Worm (Caenorhabditis elegans) whole organism, young adult: ENCODE results near the gene ZK792.7.

Experiments used
- B0261.1 ChIP-seq: sonication (generic microtip); optimal IDR thresholded peaks from 2 replicates; lab custom pipeline; 2016; ENCODE audit warnings: mild to moderate bottlenecking, missing genetic modification characterization, moderate library complexity, missing compliant biosample characterization
- B0336.3 ChIP-seq: fragments of 200-800 bp; sonication (Bioruptor generic); IDR thresholded peaks from 2 replicates; pipeline ENCODE4 v1.3.6; 2022; ENCODE audit warnings: missing genetic modification characterization, missing compliant biosample characterization
- F33H1.4 ChIP-seq: fragments of 200-800 bp; sonication (Bioruptor generic); IDR thresholded peaks from 2 replicates; pipeline ENCODE4 v1.3.6; 2022; ENCODE audit warnings: missing genetic modification reagents, missing genetic modification characterization, missing compliant biosample characterization
- F52B5.7 ChIP-seq: sonication (generic microtip); optimal IDR thresholded peaks from 2 replicates; lab custom pipeline; 2016; ENCODE audit warnings: mild to moderate bottlenecking, missing genetic modification characterization, missing compliant biosample characterization
- T26A5.8 ChIP-seq: sonication (generic microtip); optimal IDR thresholded peaks from 2 replicates; lab custom pipeline; 2016; ENCODE audit warnings: missing genetic modification characterization, missing compliant biosample characterization
- Y67H2A.10 ChIP-seq: fragments of 200-800 bp; sonication (Bioruptor generic); conservative IDR thresholded peaks from 2 replicates; pipeline ENCODE4 v1.3.6; 2022; ENCODE audit warnings: missing genetic modification reagents, missing genetic modification characterization, missing compliant biosample characterization
- Y79H2A.3 ChIP-seq: fragments of 200-800 bp; sonication (Bioruptor generic); conservative IDR thresholded peaks from 2 replicates; pipeline ENCODE4 v1.3.6; 2022; ENCODE audit warnings: missing genetic modification reagents, missing genetic modification characterization, missing compliant biosample characterization
- ZK185.1 ChIP-seq: sonication (generic microtip); optimal IDR thresholded peaks from 2 replicates; lab custom pipeline; 2016; ENCODE audit warnings: mild to moderate bottlenecking, missing genetic modification characterization, missing compliant biosample characterization; ENCODE audit not compliant: poor library complexity, severe bottlenecking
- akir-1 ChIP-seq: fragments of 200-800 bp; sonication (Bioruptor generic); optimal IDR thresholded peaks from 2 replicates; lab custom pipeline; 2018; ENCODE audit warnings: mild to moderate bottlenecking, missing genetic modification characterization, moderate library complexity, missing compliant biosample characterization
- athp-1 ChIP-seq: sonication (generic microtip); optimal IDR thresholded peaks from 2 replicates; lab custom pipeline; 2017; ENCODE audit warnings: mild to moderate bottlenecking, missing genetic modification characterization, missing compliant biosample characterization
- ceh-40 ChIP-seq: fragments of 200-800 bp; sonication (Bioruptor generic); IDR thresholded peaks from 2 replicates; pipeline ENCODE4 v1.3.6; 2022; ENCODE audit warnings: missing genetic modification characterization, missing compliant biosample characterization
- dox-1 ChIP-seq: fragments of 200-800 bp; sonication (Bioruptor generic); IDR thresholded peaks from 2 replicates; pipeline ENCODE4 v1.3.6; 2022; ENCODE audit warnings: missing genetic modification reagents, missing genetic modification characterization, missing compliant biosample characterization
- egl-44 ChIP-seq: fragments of 200-800 bp; sonication (Bioruptor generic); IDR thresholded peaks from 2 replicates; pipeline ENCODE4 v1.3.6; 2022; ENCODE audit warnings: missing genetic modification reagents, missing genetic modification characterization, missing compliant biosample characterization
- him-1 ChIP-seq: sonication (generic microtip); optimal IDR thresholded peaks from 2 replicates; lab custom pipeline; 2016; ENCODE audit warnings: missing genotype, missing genetic modification reagents, missing genetic modification characterization, missing compliant biosample characterization
- hlh-12 ChIP-seq: sonication (generic microtip); optimal IDR thresholded peaks from 2 replicates; lab custom pipeline; 2016; ENCODE audit warnings: missing genetic modification characterization, missing compliant biosample characterization
- hmg-1.2 ChIP-seq: fragments of 200-800 bp; sonication (Bioruptor generic); IDR thresholded peaks from 2 replicates; pipeline ENCODE4 v1.3.6; 2022; ENCODE audit warnings: missing genetic modification reagents, missing genetic modification characterization, missing compliant biosample characterization
- hrde-1 ChIP-seq: sonication (generic microtip); optimal IDR thresholded peaks from 2 replicates; lab custom pipeline; 2016; ENCODE audit warnings: missing genetic modification characterization, mild to moderate bottlenecking, missing compliant biosample characterization, moderate library complexity, missing genotype, missing genetic modification reagents, borderline replicate concordance
- lin-26 ChIP-seq: fragments of 200-800 bp; sonication (Bioruptor generic); IDR thresholded peaks from 2 replicates; pipeline ENCODE4 v1.3.6; 2022; ENCODE audit warnings: missing genetic modification reagents, missing genetic modification characterization, missing compliant biosample characterization
- mel-28 ChIP-seq: sonication (generic microtip); optimal IDR thresholded peaks from 2 replicates; lab custom pipeline; 2016; ENCODE audit warnings: borderline replicate concordance, mild to moderate bottlenecking, missing genetic modification characterization, missing compliant biosample characterization
- nfyb-1 ChIP-seq: fragments of 200-800 bp; sonication (Bioruptor generic); IDR thresholded peaks from 2 replicates; pipeline ENCODE4 v1.3.6; 2022; ENCODE audit warnings: missing genetic modification reagents, missing genetic modification characterization, missing compliant biosample characterization
- nhr-27 ChIP-seq: fragments of 200-800 bp; sonication (Bioruptor generic); optimal IDR thresholded peaks from 2 replicates; lab custom pipeline; 2018; ENCODE audit warnings: mild to moderate bottlenecking, missing genetic modification characterization, moderate library complexity, missing compliant biosample characterization
- nhr-80 ChIP-seq: sonication (generic microtip); optimal IDR thresholded peaks from 2 replicates; lab custom pipeline; 2016; ENCODE audit warnings: missing genetic modification characterization, missing compliant biosample characterization
- rec-8 ChIP-seq, 2 experiments: sonication (generic microtip); optimal IDR thresholded peaks; 2 replicates each; lab custom pipeline; 2016; ENCODE audit warnings: mild to moderate bottlenecking in 2 of 2, missing genetic modification characterization in 2 of 2, missing genetic modification reagents in 2 of 2, missing genotype in 2 of 2, missing biosample characterization in 1 of 2, missing compliant biosample characterization in 1 of 2, moderate library complexity in 1 of 2
- rpc-1 ChIP-seq, 2 experiments: fragments of 150-350 bp in 1 of 2; sonication (generic microtip) in 1 of 2; optimal IDR thresholded peaks; 2 replicates each; lab custom pipeline; 2014 to 2018; ENCODE audit warnings: missing biosample characterization in 1 of 2, missing genetic modification characterization in 1 of 2, missing genetic modification reagents in 1 of 2, missing genotype in 1 of 2
- sdz-38 ChIP-seq: sonication (generic microtip); optimal IDR thresholded peaks from 2 replicates; lab custom pipeline; 2016; ENCODE audit warnings: missing genotype, missing genetic modification characterization, missing compliant biosample characterization
- snpc-1.1 ChIP-seq: sonication (generic microtip); optimal IDR thresholded peaks from 2 replicates; lab custom pipeline; 2017; ENCODE audit warnings: missing genetic modification characterization, mild to moderate bottlenecking, missing compliant biosample characterization, antibody characterized with exemption, moderate library complexity, missing genotype, missing genetic modification reagents; ENCODE audit not compliant: insufficient read depth
- tlf-1 ChIP-seq: fragments of 200-800 bp; sonication (Bioruptor generic); optimal IDR thresholded peaks from 2 replicates; lab custom pipeline; 2018; ENCODE audit warnings: mild to moderate bottlenecking, missing genetic modification characterization, missing compliant biosample characterization
- unc-62 ChIP-seq: fragments of 150-350 bp; optimal IDR thresholded peaks from 2 replicates; lab custom pipeline; 2014; ENCODE audit warnings: missing biosample characterization, missing genetic modification reagents, missing genetic modification characterization
- xnd-1 ChIP-seq: sonication (generic microtip); optimal IDR thresholded peaks from 2 replicates; lab custom pipeline; 2016; ENCODE audit warnings: missing genotype, missing genetic modification reagents, missing genetic modification characterization, missing compliant biosample characterization
- ztf-25 ChIP-seq: fragments of 200-800 bp; sonication (Bioruptor generic); IDR thresholded peaks from 2 replicates; pipeline ENCODE4 v1.3.6; 2022; ENCODE audit warnings: missing genetic modification reagents, missing genetic modification characterization, missing compliant biosample characterization
- ztf-6 ChIP-seq: fragments of 200-800 bp; sonication (Bioruptor generic); IDR thresholded peaks from 2 replicates; pipeline ENCODE4 v1.3.6; 2022; ENCODE audit warnings: missing genetic modification reagents, missing genetic modification characterization, missing compliant biosample characterization

Gene ZK792.7

DNA sequence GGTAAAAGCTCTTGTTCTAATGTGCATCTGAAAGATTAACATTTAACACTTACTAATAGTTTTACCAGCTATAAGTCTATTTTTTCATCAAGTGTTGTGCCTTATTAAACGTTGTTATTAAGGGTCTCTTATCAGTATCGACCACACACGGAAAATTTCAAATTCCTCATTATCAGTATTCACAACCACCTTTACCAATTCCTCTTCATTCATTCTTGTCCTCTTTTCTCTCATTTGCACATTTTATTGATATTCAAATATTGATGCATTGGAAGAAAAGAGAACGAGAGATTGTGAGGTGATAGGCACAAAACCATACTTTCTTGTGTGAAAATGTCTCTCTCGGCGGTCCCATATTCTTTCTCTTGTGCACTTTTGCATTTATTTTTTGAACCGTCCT lies 27.6 kb downstream of the ZK792.7 start:
- no peak for TF ChIP-seq nhr-27 (tag; lab: Kevin White, UChicago)
- peak; percentile 54 for TF ChIP-seq nhr-80
- no peak for TF ChIP-seq ceh-40 (GFP tag; lab: Robert Waterston, UW)
- TF ChIP-seq sdz-38 (tag; lab: Kevin White, UChicago): no peak
- TF ChIP-seq hlh-12: no peak
- no peak for TF ChIP-seq tlf-1
- TF ChIP-seq unc-62 (GFP tag; lab: Kevin White, UChicago): no peak
- TF ChIP-seq, all 124 proteins: peak for 1

DNA sequence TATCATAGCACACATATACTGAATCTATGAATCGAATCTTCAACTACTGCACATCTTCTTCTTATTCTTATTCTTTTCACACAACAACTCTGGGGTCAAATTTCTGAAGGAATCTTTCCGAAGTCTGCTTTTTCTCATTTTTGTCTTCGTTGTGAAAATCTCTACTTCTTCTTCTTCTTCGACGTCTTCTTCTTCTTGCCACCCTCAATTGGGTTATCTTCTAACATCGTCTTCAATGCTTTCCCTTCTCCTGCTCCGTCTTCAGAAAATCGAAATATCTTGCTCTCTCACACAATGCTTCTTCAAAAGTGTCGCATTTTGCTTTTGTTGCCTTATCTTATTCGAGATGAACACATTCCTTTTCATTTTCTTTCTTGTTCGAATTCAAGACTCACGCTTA lies 29.0 kb downstream of the ZK792.7 start:
- TF ChIP-seq him-1 (no peak), Y67H2A.10 (GFP tag; lab: Robert Waterston, UW) (no peak), ztf-6 (no peak), xnd-1 (no peak), rpc-1 (optimal IDR thresholded peaks at IDR 0.05; lab: Kevin White, UChicago) (no peak), rpc-1 (tag; optimal IDR thresholded peaks at IDR 0.05; lab: Kevin White, UChicago) (no peak), mel-28 (no peak), akir-1 (GFP tag; lab: Kevin White, UChicago) (no peak), egl-44 (GFP tag; lab: Robert Waterston, UW) (no peak), athp-1 (tag; lab: Kevin White, UChicago) (no peak)

DNA sequence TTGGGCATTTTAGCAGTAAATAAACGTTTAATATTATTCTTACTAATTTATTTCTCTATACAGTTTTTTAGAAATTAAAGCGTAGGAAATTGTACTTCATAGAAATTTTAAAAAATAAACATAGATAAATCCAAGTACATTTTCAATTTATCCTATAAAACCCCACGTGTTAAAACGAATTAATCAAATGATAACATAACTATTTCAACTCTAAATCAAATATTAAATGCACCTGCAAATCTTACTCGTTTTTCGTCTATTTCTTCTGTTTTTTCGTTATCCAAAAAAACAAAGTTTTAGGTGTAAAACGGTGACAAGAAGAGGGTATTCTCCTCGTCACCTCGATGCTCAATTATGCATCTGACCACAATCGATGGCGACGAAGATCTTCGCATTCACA lies 40.8 kb downstream of the ZK792.7 start, which contains the start of gene K01A6.6:
TSS of gene K01A6.6 (plus strand) at position 301 of the 400 bp plus-strand sequence.
- TF ChIP-seq Y79H2A.3 (GFP tag; lab: Robert Waterston, UW) (no peak), dox-1 (GFP tag; lab: Robert Waterston, UW) (no peak), rec-8 (tag; optimal IDR thresholded peaks at IDR 0.05; lab: Kevin White, UChicago) (no peak)

DNA sequence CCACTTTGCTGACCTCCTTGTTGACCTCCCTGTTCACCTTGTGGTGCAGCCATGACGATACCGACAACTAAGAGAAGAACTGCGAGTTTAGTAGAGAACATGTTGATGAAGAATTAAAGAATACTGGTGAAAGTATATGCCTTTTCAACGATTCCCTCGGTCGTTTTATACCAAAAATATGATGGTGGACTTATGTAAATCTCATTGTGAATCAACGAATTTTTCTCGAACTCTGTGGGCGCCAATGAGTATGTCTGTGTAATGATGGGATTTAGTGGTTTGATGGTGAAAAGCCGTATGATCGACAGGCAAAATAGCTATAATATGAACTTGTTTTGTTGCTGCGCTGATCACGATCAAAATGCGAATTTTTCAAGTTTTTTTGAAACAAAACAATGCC lies 43.0 kb downstream of the ZK792.7 start, which contains the start of gene K01A6.8:
TSS of gene K01A6.8 (minus strand) at position 101 of the 400 bp plus-strand sequence.
- TF ChIP-seq hmg-1.2 (no peak), Y79H2A.3 (GFP tag; lab: Robert Waterston, UW) (no peak), nhr-80 (no peak)

ce11 chrIV:11738092-11738617 lies 43.9 kb downstream of the ZK792.7 start, which contains the start of gene K01A6.7:
K01A6.7 (minus strand) TSS chrIV:11738567.
- TF ChIP-seq rpc-1 (optimal IDR thresholded peaks at IDR 0.05; lab: Kevin White, UChicago) (no peak), rpc-1 (tag; optimal IDR thresholded peaks at IDR 0.05; lab: Kevin White, UChicago) (no peak), dox-1 (GFP tag; lab: Robert Waterston, UW) (no peak), nfyb-1 (GFP tag; lab: Robert Waterston, UW) (no peak), ZK185.1 (tag; lab: Kevin White, UChicago) (no peak), lin-26 (GFP tag; lab: Robert Waterston, UW) (no peak), B0261.1 (no peak), B0336.3 (GFP tag; lab: Robert Waterston, UW) (no peak), hrde-1 (no peak), F52B5.7 (tag; lab: Kevin White, UChicago) (no peak), snpc-1.1 (tag; lab: Kevin White, UChicago) (no peak), T26A5.8 (tag; lab: Kevin White, UChicago) (no peak), F33H1.4 (GFP tag; lab: Robert Waterston, UW) (no peak), ztf-25 (GFP tag; lab: Robert Waterston, UW) (no peak)
